Comparison of ENCODE assay signal across 4 fruit fly cellular contexts in the genomic region with DNA sequence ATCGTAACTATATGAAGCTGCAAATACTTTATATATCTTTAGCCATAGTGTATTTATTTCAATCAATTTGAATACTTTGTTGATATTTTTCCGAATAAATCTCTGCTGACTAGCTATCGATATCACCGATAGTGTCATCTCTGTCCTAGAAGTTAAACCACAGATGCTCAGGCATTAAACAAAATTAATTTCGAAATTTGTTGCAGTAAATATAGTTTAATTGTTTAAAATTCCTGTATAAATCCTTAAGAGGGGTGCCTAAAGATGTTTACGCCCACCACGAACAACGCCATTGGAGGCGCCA.
TF ChIP-seq lines count a peak whose summit lies in the region.

A gene (plus strand): TSS at position 126 of the 304 bp plus-strand sequence.

- no peak for TF ChIP-seq CTCF in whole organism, embryonic (GFP tag; optimal IDR thresholded peaks at IDR 0.05; lab: Kevin White, UChicago)

TF ChIP-seq in whole organism, adult, 20 proteins besides CTCF, POLR2A, EP300 and RAD21:
- TF ChIP-seq CG1620 (GFP tag; optimal IDR thresholded peaks at IDR 0.05; lab: Kevin White, UChicago) (no peak), ovo (GFP tag; optimal IDR thresholded peaks at IDR 0.05; lab: Kevin White, UChicago) (no peak), bab1 (GFP tag; optimal IDR thresholded peaks at IDR 0.05; lab: Kevin White, UChicago) (no peak), cic (GFP tag; optimal IDR thresholded peaks at IDR 0.05; lab: Kevin White, UChicago) (no peak), Crg-1 (GFP tag; optimal IDR thresholded peaks at IDR 0.05; lab: Kevin White, UChicago) (no peak), kay (GFP tag; lab: Kevin White, UChicago; ENCODE audit: borderline replicate concordance) (no peak), CG14711 (tag; optimal IDR thresholded peaks at IDR 0.05; lab: Kevin White, UChicago) (no peak), CG7101 (tag; optimal IDR thresholded peaks at IDR 0.05; lab: Kevin White, UChicago) (no peak), CG5204 (GFP tag; optimal IDR thresholded peaks at IDR 0.05; lab: Kevin White, UChicago) (peak; percentile 13), Mnt (GFP tag; optimal IDR thresholded peaks at IDR 0.05; lab: Kevin White, UChicago) (peak; percentile 22), CG12768 (GFP tag; optimal IDR thresholded peaks at IDR 0.05; lab: Kevin White, UChicago) (no peak), CG33017 (tag; optimal IDR thresholded peaks at IDR 0.05; lab: Kevin White, UChicago) (no peak), cnc (optimal IDR thresholded peaks at IDR 0.05; lab: Kevin White, UChicago) (no peak), toe (GFP tag; optimal IDR thresholded peaks at IDR 0.05; lab: Kevin White, UChicago) (peak; percentile 58), Clk (GFP tag; optimal IDR thresholded peaks at IDR 0.05; lab: Kevin White, UChicago) (no peak), CG7045 (GFP tag; optimal IDR thresholded peaks at IDR 0.05; lab: Kevin White, UChicago) (no peak), tj (GFP tag; optimal IDR thresholded peaks at IDR 0.05; lab: Kevin White, UChicago) (no peak), Hr96 (GFP tag; optimal IDR thresholded peaks at IDR 0.05; lab: Kevin White, UChicago) (no peak), CG11617 (GFP tag; optimal IDR thresholded peaks at IDR 0.05; lab: Kevin White, UChicago) (no peak), pad (GFP tag; optimal IDR thresholded peaks at IDR 0.05; lab: Kevin White, UChicago) (no peak)

TF ChIP-seq in whole organism, embryonic, 481 proteins besides CTCF, POLR2A, EP300 and RAD21 (continues in another document):
- no peak for TF ChIP-seq abd-A (tag; optimal IDR thresholded peaks at IDR 0.05; lab: Kevin White, UChicago)
- no peak for TF ChIP-seq MTF-1 (GFP tag; optimal IDR thresholded peaks at IDR 0.05; lab: Kevin White, UChicago; ENCODE audit: borderline replicate concordance)
- no peak for TF ChIP-seq CG10431 (GFP tag; optimal IDR thresholded peaks at IDR 0.05; lab: Kevin White, UChicago)
- no peak for TF ChIP-seq Sry-β (GFP tag; optimal IDR thresholded peaks at IDR 0.05; lab: Kevin White, UChicago)
- no peak for TF ChIP-seq Dip3 (GFP tag; optimal IDR thresholded peaks at IDR 0.05; lab: Kevin White, UChicago)
- TF ChIP-seq Dref (GFP tag; IDR thresholded peaks at IDR 0.05; lab: Robert Waterston, UW) = peak; percentile 65
- TF ChIP-seq CG2116 (GFP tag; optimal IDR thresholded peaks at IDR 0.05; lab: Kevin White, UChicago) = no peak
- peak; percentile 17 for TF ChIP-seq mam (GFP tag; optimal IDR thresholded peaks at IDR 0.05; lab: Kevin White, UChicago)
- no peak for TF ChIP-seq NC2β (GFP tag; optimal IDR thresholded peaks at IDR 0.05; lab: Kevin White, UChicago)
- 0 out of 2 replicates have a peak, but pooled peaks have one; percentile 69 for TF ChIP-seq sna (GFP tag; IDR thresholded peaks at IDR 0.05; lab: Robert Waterston, UW; ENCODE audit: partially characterized antibody)
- TF ChIP-seq Bdp1 (GFP tag; optimal IDR thresholded peaks at IDR 0.05; lab: Kevin White, UChicago) = no peak
- TF ChIP-seq CG11085 (GFP tag; IDR thresholded peaks at IDR 0.05; lab: Robert Waterston, UW) = no peak
- no peak for TF ChIP-seq CG1647 (GFP tag; optimal IDR thresholded peaks at IDR 0.05; lab: Kevin White, UChicago)
- no peak for TF ChIP-seq CG17802 (tag; optimal IDR thresholded peaks at IDR 0.05; lab: Kevin White, UChicago)
- TF ChIP-seq Hmr (GFP tag; optimal IDR thresholded peaks at IDR 0.05; lab: Kevin White, UChicago) = no peak
- no peak for TF ChIP-seq lbe (GFP tag; optimal IDR thresholded peaks at IDR 0.05; lab: Kevin White, UChicago)
- no peak for TF ChIP-seq CG14050 (GFP tag; IDR thresholded peaks at IDR 0.05; lab: Robert Waterston, UW)
- TF ChIP-seq CG2202 (tag; optimal IDR thresholded peaks at IDR 0.05; lab: Kevin White, UChicago) = no peak
- TF ChIP-seq lov (optimal IDR thresholded peaks at IDR 0.05; lab: Kevin White, UChicago) = no peak
- no peak for TF ChIP-seq lov (GFP tag; IDR thresholded peaks at IDR 0.05; lab: Robert Waterston, UW)
- TF ChIP-seq H15 (GFP tag; IDR thresholded peaks at IDR 0.05; lab: Robert Waterston, UW) = no peak; the same call in 2 of the 3 replicates
- peak; percentile 57 for TF ChIP-seq inv (GFP tag; IDR thresholded peaks at IDR 0.05; lab: Robert Waterston, UW; ENCODE audit: partially characterized antibody)
- no peak for TF ChIP-seq dysf (GFP tag; IDR thresholded peaks at IDR 0.05; lab: Robert Waterston, UW)
- no peak for TF ChIP-seq esg (GFP tag; conservative IDR thresholded peaks at IDR 0.05; lab: Robert Waterston, UW)

TF ChIP-seq in whole organism, prepupa, 60 proteins besides CTCF, POLR2A, EP300 and RAD21:
- no peak for TF ChIP-seq OdsH (GFP tag; optimal IDR thresholded peaks at IDR 0.05; lab: Kevin White, UChicago)
- TF ChIP-seq fd85E (GFP tag; optimal IDR thresholded peaks at IDR 0.05; lab: Kevin White, UChicago) = no peak
- TF ChIP-seq Met (GFP tag; optimal IDR thresholded peaks at IDR 0.05; lab: Kevin White, UChicago) = no peak
- no peak for TF ChIP-seq CG16779 (tag; optimal IDR thresholded peaks at IDR 0.05; lab: Kevin White, UChicago)
- peak; percentile 22 for TF ChIP-seq Eip78C (GFP tag; lab: Kevin White, UChicago)
- peak; percentile 10 for TF ChIP-seq lz (GFP tag; optimal IDR thresholded peaks at IDR 0.05; lab: Kevin White, UChicago)
- no peak for TF ChIP-seq CG6163 (GFP tag; IDR thresholded peaks at IDR 0.05; lab: Robert Waterston, UW)
- peak; percentile 21 for TF ChIP-seq CG31627 (GFP tag; optimal IDR thresholded peaks at IDR 0.05; lab: Kevin White, UChicago)
- TF ChIP-seq Ets21C (GFP tag; optimal IDR thresholded peaks at IDR 0.05; lab: Kevin White, UChicago) = no peak
- no peak for TF ChIP-seq CG3919 (GFP tag; optimal IDR thresholded peaks at IDR 0.05; lab: Kevin White, UChicago)
- no peak for TF ChIP-seq CG9139 (GFP tag; optimal IDR thresholded peaks at IDR 0.05; lab: Kevin White, UChicago)
- no peak for TF ChIP-seq Ets96B (tag; optimal IDR thresholded peaks at IDR 0.05; lab: Kevin White, UChicago)
- TF ChIP-seq CG1621 (tag; optimal IDR thresholded peaks at IDR 0.05; lab: Kevin White, UChicago) = no peak
- TF ChIP-seq eg (GFP tag; IDR thresholded peaks at IDR 0.05; lab: Robert Waterston, UW) = 0 out of 3 replicates have a peak, but pooled peaks have one; percentile 17
- no peak for TF ChIP-seq Eip93F (GFP tag; optimal IDR thresholded peaks at IDR 0.05; lab: Kevin White, UChicago)
- no peak for TF ChIP-seq svp (GFP tag; lab: Kevin White, UChicago)
- TF ChIP-seq Hr39 (GFP tag; optimal IDR thresholded peaks at IDR 0.05; lab: Kevin White, UChicago) = peak; percentile 24
- peak; percentile 30 for TF ChIP-seq dsx (GFP tag; optimal IDR thresholded peaks at IDR 0.05; lab: Kevin White, UChicago; ENCODE audit: poor library complexity, severe bottlenecking)
TF ChIP-seq in whole organism, prepupa: peak in this region for 6.

TF ChIP-seq in whole organism, wandering third instar larva, 38 proteins besides CTCF, POLR2A, EP300 and RAD21:
- TF ChIP-seq dsf (GFP tag; optimal IDR thresholded peaks at IDR 0.05; lab: Kevin White, UChicago; ENCODE audit: borderline replicate concordance) = no peak
- TF ChIP-seq Hr83 (GFP tag; optimal IDR thresholded peaks at IDR 0.05; lab: Kevin White, UChicago; ENCODE audit: poor library complexity, severe bottlenecking) = peak; percentile 42
- peak; percentile 7 for TF ChIP-seq HLH106 (tag; optimal IDR thresholded peaks at IDR 0.05; lab: Kevin White, UChicago)
